Worm (Caenorhabditis elegans) whole organism, L1 larva: ENCODE measurements around the gene ZK1128.3.
A peak's percentile ranks its signal among the peaks of the same experiment; 100 is the strongest.

Experiments used
- C16A3.4 ChIP-seq: fragments of 150-350 bp; optimal IDR thresholded peaks from 2 replicates; lab custom pipeline; 2014; ENCODE audit warnings: missing biosample characterization, missing genetic modification characterization
- F16B12.6 ChIP-seq: fragments of 150-350 bp; optimal IDR thresholded peaks from 2 replicates; lab custom pipeline; 2014; ENCODE audit warnings: missing biosample characterization, missing genetic modification characterization
- blmp-1 ChIP-seq: fragments of 150-350 bp; optimal IDR thresholded peaks from 2 replicates; lab custom pipeline; 2014; ENCODE audit warnings: missing biosample characterization, missing genetic modification characterization
- ceh-90 ChIP-seq: sonication (generic microtip); optimal IDR thresholded peaks from 2 replicates; lab custom pipeline; 2016; ENCODE audit warnings: missing genetic modification characterization, missing compliant biosample characterization
- ces-1 ChIP-seq: fragments of 150-350 bp; optimal IDR thresholded peaks from 2 replicates; lab custom pipeline; 2014; ENCODE audit warnings: missing biosample characterization, missing genetic modification reagents, missing genetic modification characterization
- dpl-1 ChIP-seq, 3 experiments: fragments of 150-350 bp in 2 of 3; sonication (generic microtip) in 1 of 3; optimal IDR thresholded peaks; 2 replicates each; lab custom pipeline; 2014 to 2017; ENCODE audit warnings: missing biosample characterization in 3 of 3, missing genetic modification characterization in 3 of 3, missing genetic modification reagents in 3 of 3
- dsc-1 ChIP-seq: sonication (generic microtip); optimal IDR thresholded peaks from 2 replicates; lab custom pipeline; 2016; ENCODE audit warnings: mild to moderate bottlenecking, missing genetic modification characterization, missing compliant biosample characterization
- efl-1 ChIP-seq, 4 experiments: fragments of 150-350 bp; optimal IDR thresholded peaks in 3 of 4; peaks in 1 of 4; 1 replicate in 1 of 4; 2 replicates in 3 of 4; lab custom pipeline; 2014; ENCODE audit warnings: missing biosample characterization in 2 of 4, missing genetic modification characterization in 2 of 4, missing genetic modification reagents in 2 of 4
- egl-27 ChIP-seq, 2 experiments: fragments of 150-350 bp in 1 of 2; sonication (generic microtip); optimal IDR thresholded peaks; 3 replicates each; lab custom pipeline; 2017 to 2018; ENCODE audit warnings: missing biosample characterization in 2 of 2, missing genetic modification characterization in 2 of 2, missing genetic modification reagents in 2 of 2
- elt-2 ChIP-seq: sonication (generic microtip); optimal IDR thresholded peaks from 2 replicates; lab custom pipeline; 2016; ENCODE audit warnings: missing genetic modification characterization, mild to moderate bottlenecking, inconsistent platforms, missing compliant biosample characterization, missing genetic modification reagents
- ets-5 ChIP-seq: fragments of 200-800 bp; sonication (Bioruptor generic); IDR thresholded peaks from 2 replicates; pipeline ENCODE4 v1.3.6; 2022; ENCODE audit warnings: missing genetic modification characterization, missing compliant biosample characterization
- hlh-17 ChIP-seq: fragments of 200-800 bp; sonication (Bioruptor generic); optimal IDR thresholded peaks from 2 replicates; lab custom pipeline; 2018; ENCODE audit warnings: missing genetic modification characterization, mild to moderate bottlenecking, missing compliant biosample characterization, moderate library complexity, borderline replicate concordance
- hlh-4 ChIP-seq: sonication (generic microtip); optimal IDR thresholded peaks from 2 replicates; lab custom pipeline; 2016; ENCODE audit warnings: mild to moderate bottlenecking, missing genetic modification characterization, missing compliant biosample characterization
- irx-1 ChIP-seq: sonication (generic microtip); optimal IDR thresholded peaks from 2 replicates; lab custom pipeline; 2016; ENCODE audit warnings: missing genetic modification characterization, missing compliant biosample characterization
- lin-15B ChIP-seq: fragments of 150-350 bp; sonication (generic microtip); optimal IDR thresholded peaks from 3 replicates; lab custom pipeline; 2014; ENCODE audit warnings: missing biosample characterization, missing genetic modification characterization
- lin-35 ChIP-seq, 2 experiments: fragments of 150-350 bp; optimal IDR thresholded peaks; 2 replicates each; lab custom pipeline; 2014; ENCODE audit warnings: missing biosample characterization in 2 of 2, missing genetic modification characterization in 2 of 2, missing genetic modification reagents in 2 of 2
- lir-3 ChIP-seq: sonication (generic microtip); optimal IDR thresholded peaks from 2 replicates; lab custom pipeline; 2016; ENCODE audit warnings: mild to moderate bottlenecking, missing genetic modification characterization, moderate library complexity, missing compliant biosample characterization; ENCODE audit not compliant: poor library complexity
- lsy-2 ChIP-seq, 2 experiments: fragments of 150-350 bp; optimal IDR thresholded peaks; 2 replicates each; lab custom pipeline; 2014; ENCODE audit warnings: missing biosample characterization in 2 of 2, missing genetic modification characterization in 2 of 2
- mab-9 ChIP-seq: fragments of 200-800 bp; sonication (Bioruptor generic); IDR thresholded peaks from 2 replicates; pipeline ENCODE4 v1.3.6; 2022; ENCODE audit warnings: missing genetic modification reagents, missing genetic modification characterization, missing compliant biosample characterization
- mdl-1 ChIP-seq, 2 experiments: fragments of 150-350 bp; optimal IDR thresholded peaks; 2 replicates each; lab custom pipeline; 2014 to 2017; ENCODE audit warnings: missing biosample characterization in 2 of 2, missing genetic modification characterization in 2 of 2, inconsistent platforms in 1 of 2
- mef-2 ChIP-seq: fragments of 150-350 bp; optimal IDR thresholded peaks from 2 replicates; lab custom pipeline; 2014; ENCODE audit warnings: missing biosample characterization, missing genetic modification characterization
- mep-1 ChIP-seq: fragments of 150-350 bp; optimal IDR thresholded peaks from 2 replicates; lab custom pipeline; 2014; ENCODE audit warnings: missing biosample characterization, missing genetic modification characterization
- nhr-237 ChIP-seq: fragments of 150-350 bp; optimal IDR thresholded peaks from 2 replicates; lab custom pipeline; 2014; ENCODE audit warnings: missing biosample characterization, missing genetic modification characterization
- nhr-28 ChIP-seq: fragments of 150-350 bp; optimal IDR thresholded peaks from 2 replicates; lab custom pipeline; 2014; ENCODE audit warnings: missing biosample characterization, missing genetic modification characterization
- nhr-47 ChIP-seq: sonication (generic microtip); optimal IDR thresholded peaks from 2 replicates; lab custom pipeline; 2016; ENCODE audit warnings: mild to moderate bottlenecking, missing genetic modification characterization, moderate library complexity, missing compliant biosample characterization
- nhr-71 ChIP-seq: sonication (generic microtip); optimal IDR thresholded peaks from 2 replicates; lab custom pipeline; 2016; ENCODE audit warnings: mild to moderate bottlenecking, missing genetic modification characterization, moderate library complexity, missing compliant biosample characterization
- nhr-76 ChIP-seq: sonication (generic microtip); optimal IDR thresholded peaks from 2 replicates; lab custom pipeline; 2017; ENCODE audit warnings: missing biosample characterization, missing genetic modification characterization
- nhr-77 ChIP-seq: fragments of 150-350 bp; optimal IDR thresholded peaks from 2 replicates; lab custom pipeline; 2014; ENCODE audit warnings: missing biosample characterization, missing genetic modification characterization
- nhr-85 ChIP-seq: sonication (generic microtip); peaks from one replicate; lab custom pipeline; 2016; ENCODE audit warnings: missing genetic modification characterization, inconsistent platforms, missing compliant biosample characterization
- pag-3 ChIP-seq: sonication (generic microtip); optimal IDR thresholded peaks from 2 replicates; lab custom pipeline; 2017; ENCODE audit warnings: missing genetic modification characterization, mild to moderate bottlenecking, missing compliant biosample characterization, antibody characterized with exemption, borderline replicate concordance; ENCODE audit not compliant: insufficient read depth
- rnt-1 ChIP-seq: sonication (generic microtip); optimal IDR thresholded peaks from 2 replicates; lab custom pipeline; 2016; ENCODE audit warnings: mild to moderate bottlenecking, missing genetic modification characterization, moderate library complexity, missing compliant biosample characterization
- snpc-4 ChIP-seq: fragments of 150-350 bp; optimal IDR thresholded peaks from 2 replicates; lab custom pipeline; 2014; ENCODE audit warnings: missing biosample characterization, missing genetic modification characterization
- snu-23 ChIP-seq: sonication (generic microtip); optimal IDR thresholded peaks from 2 replicates; lab custom pipeline; 2016; ENCODE audit warnings: missing genetic modification characterization, missing compliant biosample characterization
- tbx-2 ChIP-seq: sonication (generic microtip); optimal IDR thresholded peaks from 2 replicates; lab custom pipeline; 2016; ENCODE audit warnings: missing genetic modification characterization, missing compliant biosample characterization
- unc-130 ChIP-seq: fragments of 150-350 bp; optimal IDR thresholded peaks from 2 replicates; lab custom pipeline; 2017; ENCODE audit warnings: missing biosample characterization, missing genetic modification characterization, inconsistent platforms
- unc-86 ChIP-seq: sonication (generic microtip); optimal IDR thresholded peaks from 2 replicates; lab custom pipeline; 2016; ENCODE audit warnings: missing genetic modification characterization, missing compliant biosample characterization
- ztf-11 ChIP-seq, 2 experiments: sonication (generic microtip); optimal IDR thresholded peaks; 2 replicates each; lab custom pipeline; 2016 to 2017; ENCODE audit warnings: missing genetic modification characterization in 2 of 2, missing biosample characterization in 1 of 2, missing compliant biosample characterization in 1 of 2

Gene ZK1128.3

ce11 chrIII:10094538-10094937 lies 24.2 kb downstream of the ZK1128.3 start (continued):
- TF ChIP-seq ztf-11 (tag; optimal IDR thresholded peaks at IDR 0.05; lab: Kevin White, UChicago) (peak in 1 of 2 experiments; percentile 62), lin-15B (tag; lab: Kevin White, UChicago) (no peak)

DNA sequence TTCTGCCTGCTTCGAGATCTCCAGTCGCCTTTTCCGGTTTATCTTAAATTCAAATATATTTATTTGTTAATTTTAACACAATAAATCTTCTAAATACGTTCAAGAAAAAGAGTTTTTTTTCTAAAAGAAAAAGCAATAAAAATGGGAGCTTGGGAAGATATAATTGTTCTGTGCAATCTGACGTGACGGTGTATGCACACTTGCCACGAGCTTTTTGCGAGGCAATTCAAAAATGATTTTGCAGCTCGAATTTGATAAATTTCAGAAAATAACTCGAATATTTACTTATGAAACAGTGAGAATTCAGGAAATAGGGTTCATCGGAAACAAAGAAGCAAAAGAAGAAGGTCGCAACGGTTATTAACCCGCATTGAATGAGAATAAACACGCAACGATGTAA lies 25.6 kb downstream of the ZK1128.3 start:
- TF ChIP-seq snu-23 (GFP tag; lab: Kevin White, UChicago) (peak; percentile 21), lin-35 (GFP tag; optimal IDR thresholded peaks at IDR 0.05; lab: Kevin White, UChicago) (peak; percentile 88 to 94), elt-2 (no peak), nhr-77 (tag; lab: Kevin White, UChicago) (no peak), ets-5 (GFP tag; lab: Robert Waterston, UW) (no peak), tbx-2 (tag; lab: Kevin White, UChicago) (peak; percentile 1), mdl-1 (tag; optimal IDR thresholded peaks at IDR 0.05; lab: Kevin White, UChicago) (peak in 1 of 2 experiments; percentile 30), irx-1 (tag; lab: Kevin White, UChicago) (no peak), egl-27 (tag; optimal IDR thresholded peaks at IDR 0.05; lab: Kevin White, UChicago) (no peak), nhr-71 (peak; percentile 21), rnt-1 (tag; lab: Kevin White, UChicago) (peak; percentile 51), lsy-2 (tag; optimal IDR thresholded peaks at IDR 0.05; lab: Kevin White, UChicago) (peak in 1 of 2 experiments; percentile 55), lir-3 (tag; lab: Kevin White, UChicago) (no peak), unc-130 (tag; lab: Kevin White, UChicago) (no peak), dpl-1 (GFP tag; optimal IDR thresholded peaks at IDR 0.05; lab: Kevin White, UChicago) (peak; percentile 84 to 92 (median 88)), unc-86 (tag; lab: Kevin White, UChicago) (no peak), mab-9 (GFP tag; lab: Robert Waterston, UW) (no peak), nhr-28 (no peak), dsc-1 (tag; lab: Kevin White, UChicago) (peak; percentile 22), nhr-47 (tag; lab: Kevin White, UChicago) (peak; percentile 13), hlh-17 (GFP tag; lab: Kevin White, UChicago) (no peak), mep-1 (tag; lab: Kevin White, UChicago) (no peak), F16B12.6 (tag; lab: Kevin White, UChicago) (peak; percentile 79), efl-1 (optimal IDR thresholded peaks at IDR 0.05; lab: Kevin White, UChicago) (peak; percentile 45 to 93), efl-1 (GFP tag; optimal IDR thresholded peaks at IDR 0.05 in 1 of 2; lab: Kevin White, UChicago) (peak; percentile 90 to 99), lin-15B (tag; lab: Kevin White, UChicago) (peak; percentile 0), hlh-4 (tag; lab: Kevin White, UChicago) (no peak)

DNA sequence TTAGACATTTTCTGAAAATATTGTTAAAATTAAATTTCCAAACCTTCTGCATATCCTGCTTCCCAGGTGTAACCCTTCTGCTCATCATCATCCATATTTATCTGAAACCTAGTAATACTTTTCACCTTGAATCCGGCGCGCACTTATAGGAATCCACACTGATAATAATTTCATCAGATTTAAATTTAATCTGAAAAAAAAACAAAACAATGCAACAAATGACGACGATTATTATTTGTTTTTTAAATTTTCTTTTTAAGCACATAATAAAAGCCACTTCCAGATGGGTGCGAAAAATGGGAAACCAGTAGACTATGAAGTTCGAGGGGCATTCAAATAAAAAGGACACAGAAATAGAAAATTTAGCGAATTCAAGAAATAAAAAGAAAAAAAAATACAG lies 28.0 kb downstream of the ZK1128.3 start, which contains the start of gene gtf-2H2C:
TSS of gene gtf-2H2C (minus strand) at position 101 of the 400 bp plus-strand sequence.
- TF ChIP-seq nhr-85 (tag; lab: Kevin White, UChicago) (peak; percentile 4), snpc-4 (no peak), nhr-237 (no peak)

DNA sequence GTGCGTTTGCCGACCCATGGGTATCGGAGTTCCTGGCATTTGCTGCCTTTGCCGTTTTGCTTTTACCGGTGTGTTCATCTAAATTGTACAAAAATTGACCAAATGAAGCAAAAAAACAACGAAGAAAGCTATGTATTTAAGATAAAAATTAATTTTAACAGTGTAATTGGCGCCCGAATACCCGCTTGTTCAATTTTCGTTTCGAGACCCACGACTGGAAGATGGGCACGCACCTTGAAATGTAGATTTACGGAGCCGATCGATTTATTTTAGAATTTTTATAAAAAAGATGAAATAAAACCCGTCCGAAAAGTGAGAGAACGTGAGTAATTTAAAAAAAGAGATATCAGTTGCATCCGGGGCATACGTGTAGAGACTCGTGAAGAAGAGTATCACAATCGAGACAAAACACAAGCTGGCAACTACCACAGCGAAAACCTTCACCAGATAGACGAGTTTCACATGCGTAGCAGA lies 30.2 kb downstream of the ZK1128.3 start, which contains the start of gene hal-2:
TSS of gene hal-2 (minus strand) at position 424 of the 474 bp plus-strand sequence.
- no peak for TF ChIP-seq nhr-28
- no peak for TF ChIP-seq hlh-4 (tag; lab: Kevin White, UChicago)
- TF ChIP-seq ces-1: no peak
- TF ChIP-seq unc-130 (tag; lab: Kevin White, UChicago): no peak
- no peak for TF ChIP-seq irx-1 (tag; lab: Kevin White, UChicago)
- no peak for TF ChIP-seq pag-3 (tag; lab: Kevin White, UChicago)
- TF ChIP-seq ceh-90 (tag; lab: Kevin White, UChicago): no peak
- no peak for TF ChIP-seq C16A3.4 (tag; lab: Kevin White, UChicago)
- TF ChIP-seq blmp-1 (tag; lab: Kevin White, UChicago): no peak
- TF ChIP-seq snu-23 (GFP tag; lab: Kevin White, UChicago): no peak
- TF ChIP-seq nhr-76 (tag; lab: Kevin White, UChicago): no peak
- TF ChIP-seq mef-2 (tag; lab: Kevin White, UChicago): no peak
- no peak for TF ChIP-seq nhr-71
- TF ChIP-seq ets-5 (GFP tag; lab: Robert Waterston, UW): no peak
